Worm (Caenorhabditis elegans): Measurements from ENCODE around the gene twk-14.

ce11 chrV:12408996-12409395 is 13.5 kb upstream of the twk-14 start:
- TF ChIP-seq W03F9.2 (tag; optimal IDR thresholded peaks at IDR 0.05), result no peak
- TF ChIP-seq him-1 (tag; optimal IDR thresholded peaks at IDR 0.05), result no peak
